Fruit fly (Drosophila melanogaster): ENCODE data around the gene CG11911.
A peak's percentile ranks its signal among the peaks of the same experiment; 100 is the strongest.

The CG11911 gene

dm6 chr2L:297480-298284 is 23.4 kb downstream of the CG11911 start, which contains the start of gene Pi3K21B (continued):
- TF ChIP-seq mld (GFP tag; IDR thresholded peaks at IDR 0.05; ENCODE audit: partially characterized antibody): no peak
- TF ChIP-seq Gsc (GFP tag; IDR thresholded peaks at IDR 0.05): no peak
- no peak for TF ChIP-seq Stat92E (GFP tag; optimal IDR thresholded peaks at IDR 0.05)
- TF ChIP-seq CG6683 (GFP tag; optimal IDR thresholded peaks at IDR 0.05): peak; percentile 60
- TF ChIP-seq Dbx (GFP tag; IDR thresholded peaks at IDR 0.05): peak; percentile 93
- TF ChIP-seq prd (optimal IDR thresholded peaks at IDR 0.05): no peak
- TF ChIP-seq prd (GFP tag; IDR thresholded peaks at IDR 0.05): peak; percentile 87
- peak; percentile 64 for TF ChIP-seq dimm (GFP tag; IDR thresholded peaks at IDR 0.05)
- TF ChIP-seq CG12071 (GFP tag; optimal IDR thresholded peaks at IDR 0.05): peak; percentile 62
- TF ChIP-seq Ptx1 (GFP tag; IDR thresholded peaks at IDR 0.05): peak; percentile 87
- no peak for TF ChIP-seq Lim3 (GFP tag; IDR thresholded peaks at IDR 0.05)
- peak; percentile 54; the same call in 1 of the 2 replicates for TF ChIP-seq CG11085 (GFP tag; IDR thresholded peaks at IDR 0.05)
- peak; percentile 67 for TF ChIP-seq Asciz (GFP tag; optimal IDR thresholded peaks at IDR 0.05)
- peak; percentile 86 for TF ChIP-seq CG8290 (GFP tag; optimal IDR thresholded peaks at IDR 0.05)
- TF ChIP-seq CG8290 (tag; optimal IDR thresholded peaks at IDR 0.05): peak in 1 of 2 experiments; percentile 96
- peak; percentile 88 for TF ChIP-seq fd3F (GFP tag; optimal IDR thresholded peaks at IDR 0.05)
- peak; percentile 82 for TF ChIP-seq ara (GFP tag; IDR thresholded peaks at IDR 0.05)
- peak; percentile 75 for TF ChIP-seq NC2α (GFP tag; optimal IDR thresholded peaks at IDR 0.05)
- TF ChIP-seq CG3281 (GFP tag; optimal IDR thresholded peaks at IDR 0.05): peak; percentile 94
- peak; percentile 87 for TF ChIP-seq Blimp-1 (GFP tag; optimal IDR thresholded peaks at IDR 0.05)
- TF ChIP-seq ap (GFP tag; IDR thresholded peaks at IDR 0.05): peak; percentile 78
- peak; percentile 89 for TF ChIP-seq CG16815 (GFP tag; optimal IDR thresholded peaks at IDR 0.05)
- peak; percentile 92 for TF ChIP-seq Abd-B (GFP tag; optimal IDR thresholded peaks at IDR 0.05)
- TF ChIP-seq Bdp1 (GFP tag; optimal IDR thresholded peaks at IDR 0.05): peak; percentile 86
- TF ChIP-seq CG18764 (GFP tag; optimal IDR thresholded peaks at IDR 0.05): peak; percentile 81
- TF ChIP-seq eve (GFP tag; optimal IDR thresholded peaks at IDR 0.05): no peak
- no peak for TF ChIP-seq HLH4C (GFP tag; IDR thresholded peaks at IDR 0.05; ENCODE audit: partially characterized antibody)
- peak; percentile 90 for TF ChIP-seq Ssrp (tag; optimal IDR thresholded peaks at IDR 0.05)
- peak; percentile 75 for TF ChIP-seq odd (GFP tag; optimal IDR thresholded peaks at IDR 0.05)
- peak; percentile 91 for TF ChIP-seq kay (GFP tag; optimal IDR thresholded peaks at IDR 0.05)
- TF ChIP-seq ato (GFP tag; IDR thresholded peaks at IDR 0.05; ENCODE audit: partially characterized antibody): no peak
- TF ChIP-seq sqz (GFP tag; optimal IDR thresholded peaks at IDR 0.05): peak; percentile 92
- peak; percentile 33 for TF ChIP-seq ftz-f1 (GFP tag; optimal IDR thresholded peaks at IDR 0.05)
- peak; percentile 58 for TF ChIP-seq CG4730 (GFP tag; IDR thresholded peaks at IDR 0.05)
- peak; percentile 80 for TF ChIP-seq CG10979 (tag; optimal IDR thresholded peaks at IDR 0.05)
- no peak for TF ChIP-seq CG1832 (GFP tag; optimal IDR thresholded peaks at IDR 0.05)
- peak; percentile 100 for TF ChIP-seq Ets65A (GFP tag)
- TF ChIP-seq stc (GFP tag; IDR thresholded peaks at IDR 0.05): peak; percentile 66
- peak; percentile 30; the same call in 1 of the 2 replicates for TF ChIP-seq cas (GFP tag; IDR thresholded peaks at IDR 0.05)
- TF ChIP-seq CG10462 (GFP tag; optimal IDR thresholded peaks at IDR 0.05): peak; percentile 75
- TF ChIP-seq chif (GFP tag; optimal IDR thresholded peaks at IDR 0.05): peak; percentile 87 to 88
- TF ChIP-seq CG8281 (tag; optimal IDR thresholded peaks at IDR 0.05): peak; percentile 73
- peak; percentile 67 for TF ChIP-seq CG15073 (GFP tag; optimal IDR thresholded peaks at IDR 0.05)
- TF ChIP-seq CG7987 (GFP tag; optimal IDR thresholded peaks at IDR 0.05): peak; percentile 67
- TF ChIP-seq CkIIα-i1 (GFP tag; IDR thresholded peaks at IDR 0.05): no peak
- no peak for TF ChIP-seq CG2129 (GFP tag; IDR thresholded peaks at IDR 0.05; ENCODE audit: partially characterized antibody)
- peak; percentile 43; the same call in 1 of the 2 replicates for TF ChIP-seq ro (GFP tag; IDR thresholded peaks at IDR 0.05)
- TF ChIP-seq crp (GFP tag; optimal IDR thresholded peaks at IDR 0.05): peak in 1 of 2 experiments; percentile 31
- TF ChIP-seq gce (GFP tag; IDR thresholded peaks at IDR 0.05): 0 out of 3 replicates have a peak, but pooled peaks have one; percentile 63
